Fruit fly (Drosophila melanogaster) whole organism, prepupa: ENCODE results near the gene temp.

Experiments
- Blimp-1 ChIP-seq: fragments of 200-800 bp; sonication (Bioruptor generic); optimal IDR thresholded peaks from 3 replicates; lab custom pipeline; 2017; ENCODE audit warnings: missing biosample characterization, missing genetic modification characterization, mild to moderate bottlenecking, moderate library complexity, missing genetic modification reagents
- CG10631 ChIP-seq: fragments of 200-800 bp; sonication (Bioruptor generic); optimal IDR thresholded peaks from 2 replicates; lab custom pipeline; 2016; ENCODE audit warnings: missing biosample characterization, missing genetic modification characterization
- CG11294 ChIP-seq: fragments of 200-800 bp; sonication (Bioruptor generic); IDR thresholded peaks from 2 replicates; pipeline ENCODE4 v1.3.6; 2022; ENCODE audit warnings: missing biosample characterization, missing genetic modification characterization
- CG11762 ChIP-seq: fragments of 200-800 bp; sonication (Bioruptor generic); optimal IDR thresholded peaks from 3 replicates; lab custom pipeline; 2016; ENCODE audit warnings: missing biosample characterization, missing genetic modification characterization; ENCODE audit not compliant: insufficient read depth
- CG11902 ChIP-seq: fragments of 200-800 bp; sonication (Bioruptor generic); optimal IDR thresholded peaks from 3 replicates; lab custom pipeline; 2016; ENCODE audit warnings: missing biosample characterization, missing genetic modification characterization
- CG15336 ChIP-seq: fragments of 200-800 bp; sonication (Bioruptor generic); IDR thresholded peaks from 2 replicates; pipeline ENCODE4 v1.3.6; 2022; ENCODE audit warnings: missing biosample characterization, missing genetic modification characterization
- CG1621 ChIP-seq: fragments of 200-800 bp; sonication (Bioruptor generic); optimal IDR thresholded peaks from 3 replicates; lab custom pipeline; 2018; ENCODE audit warnings: missing biosample characterization, mild to moderate bottlenecking, missing genetic modification characterization
- CG16779 ChIP-seq: fragments of 200-800 bp; sonication (Bioruptor generic); optimal IDR thresholded peaks from 3 replicates; lab custom pipeline; 2017; ENCODE audit warnings: missing biosample characterization, mild to moderate bottlenecking, missing genetic modification characterization
- CG3032 ChIP-seq: fragments of 200-800 bp; optimal IDR thresholded peaks from 2 replicates; lab custom pipeline; 2019; ENCODE audit warnings: missing biosample characterization, mild to moderate bottlenecking, missing genetic modification characterization, moderate library complexity
- CG31627 ChIP-seq: fragments of 200-800 bp; sonication (Bioruptor generic); optimal IDR thresholded peaks from 3 replicates; lab custom pipeline; 2016; ENCODE audit warnings: missing biosample characterization, missing genetic modification characterization
- CG32006 ChIP-seq: fragments of 200-800 bp; sonication (Bioruptor generic); optimal IDR thresholded peaks from 3 replicates; lab custom pipeline; 2017; ENCODE audit warnings: missing biosample characterization, mild to moderate bottlenecking, missing genetic modification characterization
- CG34406 ChIP-seq: fragments of 200-800 bp; sonication (Bioruptor generic); optimal IDR thresholded peaks from 3 replicates; lab custom pipeline; 2016; ENCODE audit warnings: missing biosample characterization, missing genetic modification characterization
- CG3919 ChIP-seq: fragments of 200-800 bp; sonication (Bioruptor generic); optimal IDR thresholded peaks from 3 replicates; lab custom pipeline; 2016; ENCODE audit warnings: missing biosample characterization, missing genetic modification characterization
- CG4318 ChIP-seq: fragments of 200-800 bp; sonication (Bioruptor generic); optimal IDR thresholded peaks from 3 replicates; lab custom pipeline; 2017; ENCODE audit warnings: missing biosample characterization, mild to moderate bottlenecking, missing genetic modification characterization
- CG6163 ChIP-seq: fragments of 200-800 bp; sonication (Bioruptor generic); IDR thresholded peaks from 3 replicates; pipeline ENCODE4 v1.3.6; 2022; ENCODE audit warnings: missing biosample characterization, missing genetic modification characterization
- CG6276 ChIP-seq: fragments of 200-800 bp; sonication (Bioruptor generic); optimal IDR thresholded peaks from 2 replicates; lab custom pipeline; 2017; ENCODE audit warnings: missing biosample characterization, mild to moderate bottlenecking, missing genetic modification characterization
- CG6792 ChIP-seq: fragments of 200-800 bp; sonication (Bioruptor generic); optimal IDR thresholded peaks from 3 replicates; lab custom pipeline; 2016; ENCODE audit warnings: missing biosample characterization, missing genetic modification characterization
- CG7368 ChIP-seq: fragments of 200-800 bp; sonication (Bioruptor generic); optimal IDR thresholded peaks from 3 replicates; lab custom pipeline; 2016; ENCODE audit warnings: missing biosample characterization, missing genetic modification characterization
- CG8119 ChIP-seq: fragments of 200-800 bp; sonication (Bioruptor generic); IDR thresholded peaks from 3 replicates; pipeline ENCODE4 v1.3.6; 2022; ENCODE audit warnings: missing biosample characterization, missing genetic modification characterization
- CG8632 ChIP-seq: fragments of 200-800 bp; sonication (Bioruptor generic); optimal IDR thresholded peaks from 3 replicates; lab custom pipeline; 2016; ENCODE audit warnings: missing biosample characterization, missing genetic modification characterization
- CG9139 ChIP-seq: fragments of 200-800 bp; sonication (Bioruptor generic); optimal IDR thresholded peaks from 3 replicates; lab custom pipeline; 2017; ENCODE audit warnings: missing biosample characterization, mild to moderate bottlenecking, missing genetic modification characterization
- Eip93F ChIP-seq: fragments of 200-800 bp; sonication (Bioruptor generic); optimal IDR thresholded peaks from 2 replicates; lab custom pipeline; 2016; ENCODE audit warnings: missing biosample characterization, mild to moderate bottlenecking, missing genetic modification characterization
- Hr39 ChIP-seq: fragments of 200-800 bp; sonication (Bioruptor generic); optimal IDR thresholded peaks from 2 replicates; lab custom pipeline; 2016; ENCODE audit warnings: missing biosample characterization, missing genetic modification characterization
- Hr4 ChIP-seq: fragments of 200-800 bp; sonication (Bioruptor generic); optimal IDR thresholded peaks from 3 replicates; lab custom pipeline; 2016; ENCODE audit warnings: missing biosample characterization, missing genetic modification characterization
- OdsH ChIP-seq: fragments of 200-800 bp; sonication (Bioruptor generic); optimal IDR thresholded peaks from 3 replicates; lab custom pipeline; 2016; ENCODE audit warnings: missing biosample characterization, missing genetic modification characterization
- Smox ChIP-seq: fragments of 200-800 bp; sonication (Bioruptor generic); optimal IDR thresholded peaks from 3 replicates; lab custom pipeline; 2016; ENCODE audit warnings: missing biosample characterization, missing genetic modification characterization
- Sox102F ChIP-seq: fragments of 200-800 bp; sonication (Bioruptor generic); optimal IDR thresholded peaks from 2 replicates; lab custom pipeline; 2016; ENCODE audit warnings: missing biosample characterization, mild to moderate bottlenecking, missing genetic modification characterization
- Sox14 ChIP-seq: fragments of 200-800 bp; sonication (Bioruptor generic); optimal IDR thresholded peaks from 3 replicates; lab custom pipeline; 2016; ENCODE audit warnings: missing biosample characterization, missing genetic modification characterization
- Sox15 ChIP-seq: fragments of 200-800 bp; sonication (Bioruptor generic); optimal IDR thresholded peaks from 3 replicates; lab custom pipeline; 2016; ENCODE audit warnings: missing biosample characterization, missing genetic modification characterization
- achi ChIP-seq: fragments of 200-800 bp; sonication (Bioruptor generic); optimal IDR thresholded peaks from 3 replicates; lab custom pipeline; 2016; ENCODE audit warnings: missing biosample characterization, missing genetic modification characterization
- acj6 ChIP-seq: fragments of 200-800 bp; sonication (Bioruptor generic); optimal IDR thresholded peaks from 3 replicates; lab custom pipeline; 2016; ENCODE audit warnings: missing biosample characterization, missing genetic modification characterization
- cyc ChIP-seq: fragments of 200-800 bp; sonication (Bioruptor generic); optimal IDR thresholded peaks from 3 replicates; lab custom pipeline; 2016; ENCODE audit warnings: missing biosample characterization, missing genetic modification characterization
- dac ChIP-seq: fragments of 200-800 bp; sonication (Bioruptor generic); optimal IDR thresholded peaks from 2 replicates; lab custom pipeline; 2017; ENCODE audit warnings: missing biosample characterization, mild to moderate bottlenecking, missing genetic modification characterization
- dsx ChIP-seq: fragments of 200-800 bp; optimal IDR thresholded peaks from 3 replicates; lab custom pipeline; 2019; ENCODE audit warnings: missing biosample characterization, mild to moderate bottlenecking, missing genetic modification characterization, moderate library complexity; ENCODE audit not compliant: poor library complexity, severe bottlenecking
- eg ChIP-seq: fragments of 200-800 bp; sonication (Bioruptor generic); IDR thresholded peaks from 3 replicates; pipeline ENCODE4 v1.3.6; 2022; ENCODE audit warnings: missing biosample characterization, missing genetic modification characterization
- fd59A ChIP-seq: fragments of 200-800 bp; sonication (Bioruptor generic); optimal IDR thresholded peaks from 2 replicates; lab custom pipeline; 2017; ENCODE audit warnings: missing biosample characterization, mild to moderate bottlenecking, missing genetic modification characterization, missing genetic modification reagents
- fd85E ChIP-seq: fragments of 200-800 bp; sonication (Bioruptor generic); optimal IDR thresholded peaks from 3 replicates; lab custom pipeline; 2016; ENCODE audit warnings: missing biosample characterization, missing genetic modification characterization
- lz ChIP-seq: fragments of 200-800 bp; sonication (Bioruptor generic); optimal IDR thresholded peaks from 3 replicates; lab custom pipeline; 2016; ENCODE audit warnings: missing biosample characterization, missing genetic modification characterization
- net ChIP-seq: fragments of 200-800 bp; sonication (Bioruptor generic); optimal IDR thresholded peaks from 3 replicates; lab custom pipeline; 2016; ENCODE audit warnings: missing biosample characterization, missing genetic modification characterization
- pdm3 ChIP-seq: fragments of 200-800 bp; sonication (Bioruptor generic); optimal IDR thresholded peaks from 3 replicates; lab custom pipeline; 2016; ENCODE audit warnings: missing biosample characterization, missing genetic modification characterization
- spab ChIP-seq: fragments of 200-800 bp; sonication (Bioruptor generic); optimal IDR thresholded peaks from 2 replicates; lab custom pipeline; 2017; ENCODE audit warnings: missing biosample characterization, mild to moderate bottlenecking, missing genetic modification characterization, missing genetic modification reagents
- ss ChIP-seq, 2 experiments: fragments of 200-800 bp; sonication (Bioruptor generic); optimal IDR thresholded peaks; 2 replicates in 1 of 2; 3 replicates in 1 of 2; lab custom pipeline; 2017 to 2018; ENCODE audit warnings: mild to moderate bottlenecking in 2 of 2, missing biosample characterization in 2 of 2, missing genetic modification characterization in 2 of 2, moderate library complexity in 1 of 2
- svp ChIP-seq: fragments of 200-800 bp; sonication (Bioruptor generic); peaks from one replicate; lab custom pipeline; 2016; ENCODE audit warnings: missing biosample characterization, missing genetic modification characterization
- topi ChIP-seq: fragments of 200-800 bp; sonication (Bioruptor generic); optimal IDR thresholded peaks from 3 replicates; lab custom pipeline; 2016; ENCODE audit warnings: missing biosample characterization, missing genetic modification characterization

temp gene

DNA sequence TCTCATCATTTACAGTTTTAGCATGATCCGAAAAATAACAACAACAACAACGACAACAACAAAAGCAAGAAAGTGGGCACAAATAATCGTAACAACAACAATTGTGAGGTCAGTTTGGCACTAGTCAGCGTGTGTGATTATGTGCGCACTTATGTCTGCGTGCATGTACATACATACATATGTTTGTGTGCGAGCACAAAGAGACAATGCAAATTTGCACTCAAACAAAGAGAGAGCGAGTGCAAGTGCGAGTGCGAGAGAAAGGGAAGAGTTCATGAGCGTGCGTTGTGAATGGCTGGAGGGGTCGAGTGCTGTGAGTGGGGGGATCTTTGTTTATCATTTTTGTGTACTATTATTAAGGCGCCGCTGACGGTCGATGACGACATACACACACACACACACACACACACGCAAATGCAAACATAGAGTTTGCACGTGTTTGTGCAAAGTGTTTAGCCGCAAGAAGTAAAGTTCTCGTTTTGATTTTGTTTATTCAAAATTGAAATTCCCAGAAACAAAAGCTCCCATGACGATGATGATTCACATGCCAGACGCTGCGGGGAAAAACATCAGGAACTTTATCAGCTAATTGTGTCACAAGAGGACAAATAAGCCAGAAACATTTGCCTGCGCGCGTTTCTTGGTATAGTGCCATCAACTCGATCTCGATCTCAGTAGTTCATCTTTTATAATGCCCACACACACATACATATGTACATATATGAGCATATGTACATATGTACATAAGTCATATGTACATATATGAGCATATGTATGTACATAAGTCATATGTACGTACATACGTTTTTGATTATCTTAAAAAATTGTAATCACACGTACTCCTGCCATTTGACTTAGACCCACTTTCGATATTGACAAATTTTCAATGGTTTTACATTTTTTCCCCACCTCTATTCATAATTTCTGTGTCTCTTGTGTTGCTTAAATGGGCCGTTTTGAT is 32.4 kb upstream of the temp start (continued):
- TF ChIP-seq OdsH, result peak; percentile 39
- TF ChIP-seq Blimp-1 (GFP tag; lab: Kevin White, UChicago), result no peak
- no peak for TF ChIP-seq fd85E (GFP tag; lab: Kevin White, UChicago)
- no peak for TF ChIP-seq CG9139 (GFP tag; lab: Kevin White, UChicago)
- TF ChIP-seq CG7368 (GFP tag; lab: Kevin White, UChicago), result peak; percentile 68
- TF ChIP-seq Smox (GFP tag; lab: Kevin White, UChicago), result peak; percentile 60
- peak; percentile 67 for TF ChIP-seq CG34406 (GFP tag; lab: Kevin White, UChicago)
- no peak for TF ChIP-seq fd59A
- TF ChIP-seq CG11902, result peak; percentile 24
- peak; percentile 19 for TF ChIP-seq CG8632 (GFP tag; lab: Kevin White, UChicago)
- peak; percentile 46 for TF ChIP-seq CG16779 (tag; lab: Kevin White, UChicago)
- TF ChIP-seq, all 60 proteins: peak for 48

DNA sequence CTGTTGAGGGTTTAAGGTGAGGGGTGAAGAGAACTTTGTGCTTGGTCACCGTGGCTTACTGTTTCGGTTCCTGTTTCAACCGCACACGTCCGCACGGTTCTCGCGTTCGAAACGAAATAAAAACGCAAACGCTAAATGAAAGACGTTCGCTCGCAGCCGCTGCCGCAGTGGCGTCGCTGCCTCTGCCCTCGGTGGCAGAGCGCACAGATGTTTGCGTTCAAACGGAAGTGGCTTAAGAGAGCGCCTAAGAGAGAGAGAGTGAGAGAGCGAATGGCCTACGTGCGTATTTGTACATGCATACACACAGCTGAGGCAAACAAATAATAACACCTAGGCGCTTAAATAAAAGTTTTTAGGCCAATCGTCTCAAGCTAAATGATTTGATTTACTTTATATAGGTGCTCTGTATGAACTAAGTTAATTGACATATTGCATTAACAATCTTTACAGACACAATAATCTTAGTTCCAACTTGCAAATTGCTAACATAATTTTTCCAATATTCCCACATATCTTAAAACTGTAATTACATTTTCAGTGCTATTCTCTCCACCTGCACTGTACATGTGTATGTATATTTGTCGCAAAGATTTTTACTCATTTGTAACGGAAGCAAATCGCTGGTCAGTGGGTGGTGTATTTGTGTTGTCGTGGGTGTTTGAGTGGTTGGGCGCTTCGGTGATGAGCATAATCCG is 31.1 kb upstream of the temp start, which contains the start of gene CG2865:
Gene CG2865, minus strand, starts transcription at position 118 of the 695 bp plus-strand sequence.
- peak; percentile 95 for TF ChIP-seq CG15336
- TF ChIP-seq dsx (GFP tag; lab: Kevin White, UChicago), result peak; percentile 95
- TF ChIP-seq Eip93F (GFP tag; lab: Kevin White, UChicago), result peak; percentile 83
- peak; percentile 96 for TF ChIP-seq CG8119
- TF ChIP-seq CG3919 (GFP tag; lab: Kevin White, UChicago), result peak; percentile 94
- peak; percentile 96 for TF ChIP-seq CG3032 (tag; lab: Kevin White, UChicago)
- peak; percentile 97 for TF ChIP-seq topi (GFP tag; lab: Kevin White, UChicago)
- TF ChIP-seq CG6163 (GFP tag; lab: Robert Waterston, UW), result peak; percentile 88
- peak; percentile 92 for TF ChIP-seq CG16779 (tag; lab: Kevin White, UChicago)
- TF ChIP-seq CG6276, result peak; percentile 96
- peak; percentile 95 to 97 for TF ChIP-seq ss (GFP tag; optimal IDR thresholded peaks at IDR 0.05; lab: Kevin White, UChicago)
- TF ChIP-seq Sox15 (GFP tag; lab: Kevin White, UChicago), result peak; percentile 89
- TF ChIP-seq fd85E (GFP tag; lab: Kevin White, UChicago), result peak; percentile 77
- TF ChIP-seq CG8632 (GFP tag; lab: Kevin White, UChicago), result peak; percentile 93
- peak; percentile 97 for TF ChIP-seq svp (GFP tag; lab: Kevin White, UChicago)
- peak; percentile 93 for TF ChIP-seq spab (GFP tag; lab: Kevin White, UChicago)
- TF ChIP-seq CG31627, result peak; percentile 95
- peak; percentile 94 for TF ChIP-seq Hr39 (GFP tag; lab: Kevin White, UChicago)
- peak; percentile 91 for TF ChIP-seq CG10631 (GFP tag; lab: Kevin White, UChicago)
- TF ChIP-seq CG7368 (GFP tag; lab: Kevin White, UChicago), result peak; percentile 86
- peak; percentile 94 for TF ChIP-seq Hr4
- TF ChIP-seq acj6 (GFP tag; lab: Kevin White, UChicago), result peak; percentile 93
- TF ChIP-seq CG6792 (GFP tag; lab: Kevin White, UChicago), result peak; percentile 94
- TF ChIP-seq Smox (GFP tag; lab: Kevin White, UChicago), result peak; percentile 95
- TF ChIP-seq fd59A, result peak; percentile 93
- TF ChIP-seq CG1621 (tag; lab: Kevin White, UChicago), result peak; percentile 94
- TF ChIP-seq CG34406 (GFP tag; lab: Kevin White, UChicago), result peak; percentile 93
- TF ChIP-seq CG11762 (GFP tag; lab: Kevin White, UChicago), result peak; percentile 93
- peak; percentile 92 for TF ChIP-seq eg (GFP tag; lab: Robert Waterston, UW)
- peak; percentile 95 for TF ChIP-seq cyc (GFP tag; lab: Kevin White, UChicago)
- peak; percentile 86 for TF ChIP-seq CG4318 (GFP tag; lab: Kevin White, UChicago)
- TF ChIP-seq Sox102F, result peak; percentile 96
- peak; percentile 91 for TF ChIP-seq Blimp-1 (GFP tag; lab: Kevin White, UChicago)
- TF ChIP-seq CG11294 (GFP tag; lab: Robert Waterston, UW), result peak; percentile 86
- peak; percentile 97 for TF ChIP-seq lz (GFP tag; lab: Kevin White, UChicago)
- peak; percentile 96 for TF ChIP-seq pdm3
- TF ChIP-seq net (GFP tag; lab: Kevin White, UChicago), result peak; percentile 91
- peak; percentile 96 for TF ChIP-seq CG32006
- peak; percentile 93 for TF ChIP-seq achi (GFP tag; lab: Kevin White, UChicago)
- peak; percentile 91 for TF ChIP-seq CG9139 (GFP tag; lab: Kevin White, UChicago)
- TF ChIP-seq Sox14, result peak; percentile 96
- peak; percentile 91 for TF ChIP-seq dac (GFP tag; lab: Kevin White, UChicago)
